Fruit fly (Drosophila melanogaster) whole organism, embryonic: Measurements from ENCODE around the gene Sqor.

Experiments
- Awh ChIP-seq: fragments of 200-800 bp; sonication (Bioruptor generic); IDR thresholded peaks from 2 replicates; pipeline ENCODE4, ENCODE4 v1.3.6; 2022; ENCODE audit warnings: missing biosample characterization, missing genetic modification characterization
- CG10209 ChIP-seq: fragments of 200-800 bp; sonication (Bioruptor generic); optimal IDR thresholded peaks from 3 replicates; lab custom pipeline; 2017; ENCODE audit warnings: missing biosample characterization, mild to moderate bottlenecking, missing genetic modification characterization, missing genetic modification reagents
- CG1024 ChIP-seq: fragments of 200-800 bp; sonication (Bioruptor generic); IDR thresholded peaks from 2 replicates; pipeline ENCODE4 v1.3.6; 2022; ENCODE audit warnings: missing biosample characterization, missing genetic modification characterization
- CG10979 ChIP-seq: fragments of 200-800 bp; sonication (Bioruptor generic); optimal IDR thresholded peaks from 2 replicates; lab custom pipeline; 2018; ENCODE audit warnings: missing biosample characterization, mild to moderate bottlenecking, missing genetic modification characterization, moderate library complexity
- CG11696 ChIP-seq: fragments of 200-800 bp; sonication (Bioruptor generic); IDR thresholded peaks from 2 replicates; pipeline ENCODE4 v1.3.6; 2022; ENCODE audit warnings: missing biosample characterization, missing genetic modification characterization
- CG11723 ChIP-seq: fragments of 200-800 bp; sonication (Bioruptor generic); optimal IDR thresholded peaks from 2 replicates; lab custom pipeline; 2017; ENCODE audit warnings: missing biosample characterization, mild to moderate bottlenecking, missing genetic modification characterization
- CG17568 ChIP-seq: fragments of 200-800 bp; sonication (Bioruptor generic); optimal IDR thresholded peaks from 2 replicates; lab custom pipeline; 2018; ENCODE audit warnings: missing biosample characterization, mild to moderate bottlenecking, missing genetic modification characterization, moderate library complexity
- CG17802 ChIP-seq: fragments of 200-800 bp; sonication (Bioruptor generic); optimal IDR thresholded peaks from 2 replicates; lab custom pipeline; 2018; ENCODE audit warnings: missing biosample characterization, mild to moderate bottlenecking, missing genetic modification characterization, moderate library complexity
- CG3163 ChIP-seq: fragments of 200-800 bp; sonication (Bioruptor generic); optimal IDR thresholded peaks from 3 replicates; lab custom pipeline; 2016; ENCODE audit warnings: missing biosample characterization, missing genetic modification characterization
- CG7271 ChIP-seq: fragments of 200-800 bp; sonication (Bioruptor generic); optimal IDR thresholded peaks from 2 replicates; lab custom pipeline; 2018; ENCODE audit warnings: missing biosample characterization, mild to moderate bottlenecking, missing genetic modification characterization, moderate library complexity
- CG9797 ChIP-seq: fragments of 200-800 bp; sonication (Bioruptor generic); optimal IDR thresholded peaks from 3 replicates; lab custom pipeline; 2018; ENCODE audit warnings: missing biosample characterization, mild to moderate bottlenecking, missing genetic modification characterization
- Dip3 ChIP-seq: fragments of 200-800 bp; sonication (Bioruptor generic); optimal IDR thresholded peaks from 3 replicates; lab custom pipeline; 2016; ENCODE audit warnings: missing biosample characterization, missing genetic modification characterization
- E2f2 ChIP-seq: fragments of 200-800 bp; sonication (Bioruptor generic); IDR thresholded peaks from 2 replicates; pipeline ENCODE4 v1.3.6; 2022; ENCODE audit warnings: missing biosample characterization, missing genetic modification characterization
- Elba2 ChIP-seq: fragments of 200-800 bp; sonication (Bioruptor generic); optimal IDR thresholded peaks from 3 replicates; lab custom pipeline; 2016; ENCODE audit warnings: missing biosample characterization, missing genetic modification characterization
- Fer2 ChIP-seq: fragments of 200-800 bp; sonication (Bioruptor generic); optimal IDR thresholded peaks from 2 replicates; lab custom pipeline; 2018; ENCODE audit warnings: missing biosample characterization, mild to moderate bottlenecking, missing genetic modification characterization, moderate library complexity
- Hmx ChIP-seq: fragments of 200-800 bp; sonication (Bioruptor generic); optimal IDR thresholded peaks from 2 replicates; lab custom pipeline; 2016; ENCODE audit warnings: missing biosample characterization, missing genetic modification characterization
- Hr39 ChIP-seq: fragments of >200 bp; optimal IDR thresholded peaks from 2 replicates; lab custom pipeline; 2017
- Hr51 ChIP-seq, 2 experiments: fragments of 200-800 bp; sonication (Bioruptor generic); optimal IDR thresholded peaks; 2 replicates in 1 of 2; 3 replicates in 1 of 2; lab custom pipeline; 2016 to 2018; ENCODE audit warnings: missing biosample characterization in 2 of 2, missing genetic modification characterization in 2 of 2, mild to moderate bottlenecking in 1 of 2, moderate library complexity in 1 of 2
- Lim3 ChIP-seq: fragments of 200-800 bp; sonication (Bioruptor generic); IDR thresholded peaks from 2 replicates; pipeline ENCODE4 v1.3.6; 2022; ENCODE audit warnings: missing biosample characterization, missing genetic modification characterization
- NC2β ChIP-seq: fragments of 200-800 bp; sonication (Bioruptor generic); optimal IDR thresholded peaks from 2 replicates; lab custom pipeline; 2016; ENCODE audit warnings: missing biosample characterization, missing genetic modification characterization
- Neu2 ChIP-seq: fragments of 200-800 bp; sonication (Bioruptor generic); optimal IDR thresholded peaks from 3 replicates; lab custom pipeline; 2016; ENCODE audit warnings: missing biosample characterization, missing genetic modification characterization, borderline replicate concordance
- Sry-β ChIP-seq: fragments of 200-800 bp; sonication (Bioruptor generic); optimal IDR thresholded peaks from 2 replicates; lab custom pipeline; 2018; ENCODE audit warnings: missing biosample characterization, mild to moderate bottlenecking, missing genetic modification characterization, moderate library complexity
- Xbp1 ChIP-seq: fragments of 200-800 bp; sonication (Bioruptor generic); optimal IDR thresholded peaks from 3 replicates; lab custom pipeline; 2016; ENCODE audit warnings: missing biosample characterization, mild to moderate bottlenecking, missing genetic modification characterization
- ara ChIP-seq: fragments of 200-800 bp; sonication (Bioruptor generic); IDR thresholded peaks from 2 replicates; pipeline ENCODE4 v1.3.6; 2022; ENCODE audit warnings: missing biosample characterization, missing genetic modification characterization
- ash1 ChIP-seq: fragments of 200-800 bp; sonication (Bioruptor generic); optimal IDR thresholded peaks from 2 replicates; lab custom pipeline; 2018; ENCODE audit warnings: missing biosample characterization, mild to moderate bottlenecking, missing genetic modification characterization
- bbx ChIP-seq: fragments of 200-800 bp; sonication (Bioruptor generic); IDR thresholded peaks from 2 replicates; pipeline ENCODE4 v1.3.6; 2022; ENCODE audit warnings: missing biosample characterization, missing genetic modification characterization; ENCODE audit not compliant: partially characterized antibody
- br ChIP-seq: fragments of >200 bp; optimal IDR thresholded peaks from 2 replicates; lab custom pipeline; 2017
- cad ChIP-seq: fragments of >200 bp; optimal IDR thresholded peaks from 2 replicates; lab custom pipeline; 2017; ENCODE audit warnings: missing biosample characterization, missing genetic modification characterization
- ci ChIP-seq: fragments of 200-800 bp; sonication (Bioruptor generic); IDR thresholded peaks from 3 replicates; pipeline ENCODE4 v1.3.6; 2022; ENCODE audit warnings: missing biosample characterization, missing genetic modification characterization
- corto ChIP-seq: fragments of 200-800 bp; sonication (Bioruptor generic); optimal IDR thresholded peaks from 2 replicates; lab custom pipeline; 2016; ENCODE audit warnings: missing biosample characterization, mild to moderate bottlenecking, missing genetic modification characterization, moderate library complexity
- dmrt99B ChIP-seq: fragments of 200-800 bp; sonication (Bioruptor generic); optimal IDR thresholded peaks from 2 replicates; lab custom pipeline; 2018; ENCODE audit warnings: missing biosample characterization, mild to moderate bottlenecking, missing genetic modification characterization, moderate library complexity
- en ChIP-seq: fragments of 200-800 bp; sonication (Bioruptor generic); optimal IDR thresholded peaks from 2 replicates; lab custom pipeline; 2016; ENCODE audit warnings: missing biosample characterization, missing genetic modification characterization
- esg ChIP-seq: fragments of 200-800 bp; sonication (Bioruptor generic); conservative IDR thresholded peaks from 2 replicates; pipeline ENCODE4 v1.3.6; 2022; ENCODE audit warnings: missing biosample characterization, missing genetic modification characterization
- fd64A ChIP-seq: fragments of 200-800 bp; sonication (Bioruptor generic); optimal IDR thresholded peaks from 3 replicates; lab custom pipeline; 2018; ENCODE audit warnings: missing biosample characterization, mild to moderate bottlenecking, missing genetic modification characterization
- fu2 ChIP-seq: fragments of 200-800 bp; sonication (Bioruptor generic); optimal IDR thresholded peaks from 2 replicates; lab custom pipeline; 2016; ENCODE audit warnings: missing biosample characterization, missing genetic modification characterization
- grn ChIP-seq: fragments of 200-800 bp; sonication (Bioruptor generic); optimal IDR thresholded peaks from 3 replicates; lab custom pipeline; 2017; ENCODE audit warnings: missing biosample characterization, missing genetic modification characterization
- gsb-n ChIP-seq: fragments of 200-800 bp; sonication (Bioruptor generic); optimal IDR thresholded peaks from 3 replicates; lab custom pipeline; 2018; ENCODE audit warnings: missing biosample characterization, mild to moderate bottlenecking, missing genetic modification characterization
- gt ChIP-seq: fragments of 200-800 bp; sonication (Bioruptor generic); IDR thresholded peaks from 2 replicates; pipeline ENCODE4 v1.3.6; 2022; ENCODE audit warnings: missing biosample characterization, missing genetic modification characterization
- hbn ChIP-seq: fragments of 200-800 bp; sonication (Bioruptor generic); IDR thresholded peaks from 2 replicates; pipeline ENCODE4 v1.3.6; 2022; ENCODE audit warnings: missing biosample characterization, missing genetic modification characterization; ENCODE audit not compliant: partially characterized antibody
- lola ChIP-seq, 3 experiments: fragments of >200 bp in 2 of 3; fragments of 200-800 bp in 1 of 3; sonication (Bioruptor generic) in 1 of 3; optimal IDR thresholded peaks; 2 replicates each; lab custom pipeline; 2017 to 2019; ENCODE audit warnings: missing biosample characterization in 3 of 3, missing genetic modification characterization in 3 of 3, mild to moderate bottlenecking in 1 of 3, moderate library complexity in 1 of 3
- mld ChIP-seq: fragments of 200-800 bp; sonication (Bioruptor generic); IDR thresholded peaks from 3 replicates; pipeline ENCODE4 v1.3.6; 2022; ENCODE audit warnings: missing biosample characterization, missing genetic modification characterization; ENCODE audit not compliant: partially characterized antibody
- oc ChIP-seq: fragments of 200-800 bp; sonication (Bioruptor generic); optimal IDR thresholded peaks from 2 replicates; lab custom pipeline; 2018; ENCODE audit warnings: missing biosample characterization, mild to moderate bottlenecking, missing genetic modification characterization, moderate library complexity
- sc ChIP-seq, 3 experiments: fragments of >200 bp in 2 of 3; fragments of 200-800 bp in 1 of 3; sonication (Bioruptor generic) in 1 of 3; optimal IDR thresholded peaks; 2 replicates in 2 of 3; 3 replicates in 1 of 3; lab custom pipeline; 2017; ENCODE audit warnings: mild to moderate bottlenecking in 1 of 3, missing biosample characterization in 1 of 3, missing genetic modification characterization in 1 of 3, missing genetic modification reagents in 1 of 3
- shn ChIP-seq: fragments of 200-800 bp; sonication (Bioruptor generic); optimal IDR thresholded peaks from 3 replicates; lab custom pipeline; 2016; ENCODE audit warnings: missing biosample characterization, missing genetic modification characterization
- sug ChIP-seq: fragments of 200-800 bp; optimal IDR thresholded peaks from 2 replicates; lab custom pipeline; 2019; ENCODE audit warnings: missing biosample characterization, mild to moderate bottlenecking, missing genetic modification characterization, moderate library complexity
- tin ChIP-seq: fragments of 200-800 bp; sonication (Bioruptor generic); optimal IDR thresholded peaks from 3 replicates; lab custom pipeline; 2016; ENCODE audit warnings: missing biosample characterization, missing genetic modification characterization
- tna ChIP-seq: fragments of 200-800 bp; sonication (Bioruptor generic); IDR thresholded peaks from 2 replicates; pipeline ENCODE4 v1.3.6; 2022; ENCODE audit warnings: missing biosample characterization, missing genetic modification characterization; ENCODE audit not compliant: partially characterized antibody
- usp ChIP-seq: fragments of >200 bp; optimal IDR thresholded peaks from 2 replicates; lab custom pipeline; 2017; ENCODE audit warnings: missing biosample characterization, missing genetic modification characterization
- vvl ChIP-seq: fragments of 200-800 bp; sonication (Bioruptor generic); IDR thresholded peaks from 2 replicates; pipeline ENCODE4 v1.3.6; 2022; ENCODE audit warnings: missing biosample characterization, missing genetic modification characterization
- wek ChIP-seq: fragments of 200-800 bp; sonication (Bioruptor generic); optimal IDR thresholded peaks from 3 replicates; lab custom pipeline; 2018; ENCODE audit warnings: missing biosample characterization, mild to moderate bottlenecking, missing genetic modification characterization, moderate library complexity
- z ChIP-seq: fragments of 200-800 bp; sonication (Bioruptor generic); IDR thresholded peaks from 3 replicates; pipeline ENCODE4 v1.3.6; 2022; ENCODE audit warnings: missing biosample characterization, missing genetic modification characterization

Gene Sqor

dm6 chr3L:4269920-4270319 lies 29.9 kb downstream of the Sqor start (continued):
- peak; percentile 54 for TF ChIP-seq Xbp1 (GFP tag; lab: Kevin White, UChicago)
- TF ChIP-seq z: no peak
- TF ChIP-seq esg (GFP tag; lab: Robert Waterston, UW): peak; percentile 65
- TF ChIP-seq bbx (GFP tag; lab: Robert Waterston, UW): no peak
- no peak for TF ChIP-seq wek (GFP tag; lab: Kevin White, UChicago)
- no peak for TF ChIP-seq tna
- peak; percentile 61; the same call in 2 of the 3 replicates for TF ChIP-seq ci (GFP tag; lab: Robert Waterston, UW)
- no peak for TF ChIP-seq hbn (GFP tag; lab: Robert Waterston, UW)
- TF ChIP-seq shn (GFP tag; lab: Kevin White, UChicago): no peak
- peak; percentile 75 for TF ChIP-seq ara (GFP tag; lab: Robert Waterston, UW)
- TF ChIP-seq grn (GFP tag; lab: Kevin White, UChicago): no peak
- no peak for TF ChIP-seq CG9797 (GFP tag; lab: Kevin White, UChicago)
- peak; percentile 82 for TF ChIP-seq CG10979
- peak in 1 of 2 experiments; percentile 84 for TF ChIP-seq Hr51 (GFP tag; optimal IDR thresholded peaks at IDR 0.05; lab: Kevin White, UChicago)
- TF ChIP-seq dmrt99B (tag; lab: Kevin White, UChicago): peak; percentile 85
- peak; percentile 41 for TF ChIP-seq CG11723 (GFP tag; lab: Kevin White, UChicago)
- no peak for TF ChIP-seq Dip3 (GFP tag; lab: Kevin White, UChicago)
- TF ChIP-seq gt (GFP tag; lab: Robert Waterston, UW): 0 out of 2 replicates have a peak, but pooled peaks have one; percentile 7
- no peak for TF ChIP-seq corto (GFP tag; lab: Kevin White, UChicago)
- TF ChIP-seq br (lab: Kevin White, UChicago): no peak
- peak; percentile 13 for TF ChIP-seq CG7271
- TF ChIP-seq sc (optimal IDR thresholded peaks at IDR 0.05; lab: Kevin White, UChicago): no peak
- TF ChIP-seq sc (GFP tag; optimal IDR thresholded peaks at IDR 0.05; lab: Kevin White, UChicago): peak; percentile 44
- TF ChIP-seq Elba2: no peak
- TF ChIP-seq CG17568 (GFP tag; lab: Kevin White, UChicago): peak; percentile 48
- TF ChIP-seq gsb-n (tag; lab: Kevin White, UChicago): peak; percentile 61
- no peak for TF ChIP-seq ash1
- no peak for TF ChIP-seq sug (tag; lab: Kevin White, UChicago)
- TF ChIP-seq CG3163 (GFP tag; lab: Kevin White, UChicago): no peak
- no peak for TF ChIP-seq en (GFP tag; lab: Kevin White, UChicago)
- no peak; the same call in 1 of the 2 replicates for TF ChIP-seq Awh (GFP tag; lab: Robert Waterston, UW)
- TF ChIP-seq Hmx (GFP tag; lab: Kevin White, UChicago): no peak
- TF ChIP-seq cad (GFP tag; lab: Kevin White, UChicago): no peak
- peak; percentile 59 for TF ChIP-seq E2f2 (GFP tag; lab: Robert Waterston, UW)
- peak; percentile 74 for TF ChIP-seq oc (tag; lab: Kevin White, UChicago)
- no peak for TF ChIP-seq mld (GFP tag; lab: Robert Waterston, UW)
- no peak for TF ChIP-seq usp (GFP tag; lab: Kevin White, UChicago)
- peak; percentile 85 for TF ChIP-seq CG11696 (GFP tag; lab: Robert Waterston, UW)
- TF ChIP-seq CG1024: no peak
- no peak for TF ChIP-seq CG17802 (tag; lab: Kevin White, UChicago)
- peak; percentile 66 for TF ChIP-seq CG10209 (GFP tag; lab: Kevin White, UChicago)
- TF ChIP-seq tin (GFP tag; lab: Kevin White, UChicago): peak; percentile 44
- no peak for TF ChIP-seq fu2
- TF ChIP-seq Neu2 (GFP tag; lab: Kevin White, UChicago): no peak
- peak in 1 of 3 experiments; percentile 77 for TF ChIP-seq lola (GFP tag; optimal IDR thresholded peaks at IDR 0.05; lab: Kevin White, UChicago)
- TF ChIP-seq Lim3 (GFP tag; lab: Robert Waterston, UW): no peak
- TF ChIP-seq vvl (GFP tag; lab: Robert Waterston, UW): peak; percentile 56; the same call in 1 of the 2 replicates
- no peak for TF ChIP-seq Sry-β (GFP tag; lab: Kevin White, UChicago)
- TF ChIP-seq Hr39 (lab: Kevin White, UChicago): no peak
- TF ChIP-seq Fer2 (tag; lab: Kevin White, UChicago): peak; percentile 16
- no peak for TF ChIP-seq fd64A (GFP tag; lab: Kevin White, UChicago)
- TF ChIP-seq NC2β (GFP tag; lab: Kevin White, UChicago): no peak
